Fruit fly (Drosophila melanogaster) whole organism, embryonic: Measurements from ENCODE around the gene CG7903.

Experiments
- ATbp ChIP-seq: fragments of 200-800 bp; sonication (Bioruptor generic); optimal IDR thresholded peaks from 2 replicates; lab custom pipeline; 2017; ENCODE audit warnings: missing biosample characterization, mild to moderate bottlenecking, missing genetic modification characterization, missing genetic modification reagents
- CG10321 ChIP-seq: fragments of 200-800 bp; sonication (Bioruptor generic); IDR thresholded peaks from 2 replicates; pipeline ENCODE4 v1.3.6; 2022; ENCODE audit warnings: missing biosample characterization, missing genetic modification characterization
- CG10565 ChIP-seq: fragments of 200-800 bp; sonication (Bioruptor generic); optimal IDR thresholded peaks from 3 replicates; lab custom pipeline; 2016; ENCODE audit warnings: missing biosample characterization, mild to moderate bottlenecking, missing genetic modification characterization
- CG11085 ChIP-seq: fragments of 200-800 bp; sonication (Bioruptor generic); IDR thresholded peaks from 2 replicates; pipeline ENCODE4 v1.3.6; 2022; ENCODE audit warnings: missing biosample characterization, missing genetic modification characterization
- CG12104 ChIP-seq: fragments of 200-800 bp; sonication (Bioruptor generic); optimal IDR thresholded peaks from 3 replicates; lab custom pipeline; 2016; ENCODE audit warnings: missing biosample characterization, missing genetic modification characterization
- CG13624 ChIP-seq: fragments of 200-800 bp; sonication (Bioruptor generic); optimal IDR thresholded peaks from 2 replicates; lab custom pipeline; 2016; ENCODE audit warnings: missing biosample characterization, missing genetic modification characterization
- CG15514 ChIP-seq: fragments of 200-800 bp; sonication (Bioruptor generic); optimal IDR thresholded peaks from 3 replicates; lab custom pipeline; 2017; ENCODE audit warnings: missing biosample characterization, missing genetic modification characterization, mild to moderate bottlenecking, moderate library complexity, missing genetic modification reagents
- CG15601 ChIP-seq: fragments of 200-800 bp; sonication (Bioruptor generic); optimal IDR thresholded peaks from 3 replicates; lab custom pipeline; 2019; ENCODE audit warnings: missing biosample characterization, mild to moderate bottlenecking, missing genetic modification characterization, moderate library complexity
- CG3163 ChIP-seq: fragments of 200-800 bp; sonication (Bioruptor generic); optimal IDR thresholded peaks from 3 replicates; lab custom pipeline; 2016; ENCODE audit warnings: missing biosample characterization, missing genetic modification characterization
- CG32767 ChIP-seq: fragments of 200-800 bp; sonication (Bioruptor generic); IDR thresholded peaks from 2 replicates; pipeline ENCODE4 v1.3.6; 2022; ENCODE audit warnings: missing biosample characterization, missing genetic modification characterization
- CG34376 ChIP-seq: fragments of 200-800 bp; sonication (Bioruptor generic); optimal IDR thresholded peaks from 2 replicates; lab custom pipeline; 2018; ENCODE audit warnings: missing biosample characterization, mild to moderate bottlenecking, missing genetic modification characterization
- CG6813 ChIP-seq: fragments of 200-800 bp; sonication (Bioruptor generic); optimal IDR thresholded peaks from 2 replicates; lab custom pipeline; 2017; ENCODE audit warnings: missing biosample characterization, missing genetic modification characterization, mild to moderate bottlenecking, moderate library complexity, missing genetic modification reagents
- CG8359 ChIP-seq: fragments of 200-800 bp; sonication (Bioruptor generic); optimal IDR thresholded peaks from 2 replicates; lab custom pipeline; 2017; ENCODE audit warnings: missing biosample characterization, mild to moderate bottlenecking, missing genetic modification characterization, borderline replicate concordance
- CG8388 ChIP-seq: fragments of 200-800 bp; sonication (Bioruptor generic); optimal IDR thresholded peaks from 2 replicates; lab custom pipeline; 2019; ENCODE audit warnings: missing biosample characterization, mild to moderate bottlenecking, missing genetic modification characterization, moderate library complexity
- Chrac-16 ChIP-seq: fragments of 200-800 bp; sonication (Bioruptor generic); optimal IDR thresholded peaks from 3 replicates; lab custom pipeline; 2016; ENCODE audit warnings: missing biosample characterization, missing genetic modification characterization
- Dad ChIP-seq: fragments of 200-800 bp; sonication (Bioruptor generic); optimal IDR thresholded peaks from 3 replicates; lab custom pipeline; 2016; ENCODE audit warnings: missing biosample characterization, missing genetic modification characterization
- Dek ChIP-seq: fragments of 200-800 bp; sonication (Bioruptor generic); optimal IDR thresholded peaks from 3 replicates; lab custom pipeline; 2019; ENCODE audit warnings: missing biosample characterization, mild to moderate bottlenecking, missing genetic modification characterization, moderate library complexity
- Dll ChIP-seq: fragments of 200-800 bp; sonication (Bioruptor generic); IDR thresholded peaks from 4 replicates; pipeline ENCODE4 v1.3.6; 2022; ENCODE audit warnings: missing biosample characterization, missing genetic modification characterization; ENCODE audit not compliant: partially characterized antibody
- Doc2 ChIP-seq: fragments of 200-800 bp; sonication (Bioruptor generic); IDR thresholded peaks from 2 replicates; pipeline ENCODE4 v1.3.6; 2022; ENCODE audit warnings: missing biosample characterization, missing genetic modification characterization
- Doc3 ChIP-seq: fragments of 200-800 bp; sonication (Bioruptor generic); IDR thresholded peaks from 3 replicates; pipeline ENCODE4 v1.3.6; 2022; ENCODE audit warnings: missing biosample characterization, missing genetic modification characterization; ENCODE audit not compliant: partially characterized antibody
- H15 ChIP-seq: fragments of 200-800 bp; sonication (Bioruptor generic); IDR thresholded peaks from 3 replicates; pipeline ENCODE4 v1.3.6; 2022; ENCODE audit warnings: missing biosample characterization, missing genetic modification characterization
- H2.0 ChIP-seq: fragments of 200-800 bp; sonication (Bioruptor generic); IDR thresholded peaks from 2 replicates; pipeline ENCODE4 v1.3.6; 2022; ENCODE audit warnings: missing biosample characterization, missing genetic modification characterization
- Max ChIP-seq: fragments of 200-800 bp; sonication (Bioruptor generic); optimal IDR thresholded peaks from 2 replicates; lab custom pipeline; 2016; ENCODE audit warnings: missing biosample characterization, mild to moderate bottlenecking, missing genetic modification characterization
- Myb ChIP-seq: fragments of 200-800 bp; sonication (Bioruptor generic); optimal IDR thresholded peaks from 2 replicates; lab custom pipeline; 2016; ENCODE audit warnings: missing biosample characterization, missing genetic modification characterization
- NfI ChIP-seq: fragments of 200-800 bp; sonication (Bioruptor generic); optimal IDR thresholded peaks from 3 replicates; lab custom pipeline; 2018; ENCODE audit warnings: missing biosample characterization, mild to moderate bottlenecking, missing genetic modification characterization, moderate library complexity
- Oaz ChIP-seq: fragments of 200-800 bp; sonication (Bioruptor generic); IDR thresholded peaks from 2 replicates; pipeline ENCODE4 v1.3.6; 2022; ENCODE audit warnings: missing biosample characterization, missing genetic modification characterization
- Ravus ChIP-seq: fragments of 200-800 bp; sonication (Bioruptor generic); IDR thresholded peaks from 2 replicates; pipeline ENCODE4 v1.3.6; 2022; ENCODE audit warnings: missing biosample characterization, missing genetic modification characterization
- Six4 ChIP-seq: fragments of 200-800 bp; sonication (Bioruptor generic); optimal IDR thresholded peaks from 2 replicates; lab custom pipeline; 2016; ENCODE audit warnings: missing biosample characterization, missing genetic modification characterization
- Sry-β ChIP-seq: fragments of 200-800 bp; sonication (Bioruptor generic); optimal IDR thresholded peaks from 2 replicates; lab custom pipeline; 2018; ENCODE audit warnings: missing biosample characterization, mild to moderate bottlenecking, missing genetic modification characterization, moderate library complexity
- Vsx1 ChIP-seq: fragments of 200-800 bp; sonication (Bioruptor generic); optimal IDR thresholded peaks from 2 replicates; lab custom pipeline; 2017; ENCODE audit warnings: missing biosample characterization, mild to moderate bottlenecking, missing genetic modification characterization, missing genetic modification reagents
- ash1 ChIP-seq: fragments of 200-800 bp; sonication (Bioruptor generic); optimal IDR thresholded peaks from 2 replicates; lab custom pipeline; 2018; ENCODE audit warnings: missing biosample characterization, mild to moderate bottlenecking, missing genetic modification characterization
- bcd ChIP-seq: fragments of 200-800 bp; sonication (Bioruptor generic); optimal IDR thresholded peaks from 2 replicates; lab custom pipeline; 2017; ENCODE audit warnings: missing biosample characterization, mild to moderate bottlenecking, missing genetic modification characterization
- cato ChIP-seq: fragments of 200-800 bp; sonication (Bioruptor generic); optimal IDR thresholded peaks from 2 replicates; lab custom pipeline; 2016; ENCODE audit warnings: missing biosample characterization, missing genetic modification characterization, borderline replicate concordance
- cg ChIP-seq: fragments of 200-800 bp; sonication (Bioruptor generic); optimal IDR thresholded peaks from 3 replicates; lab custom pipeline; 2019; ENCODE audit warnings: missing biosample characterization, mild to moderate bottlenecking, missing genetic modification characterization, moderate library complexity
- cwo ChIP-seq: fragments of 200-800 bp; sonication (Bioruptor generic); optimal IDR thresholded peaks from 3 replicates; lab custom pipeline; 2017; ENCODE audit warnings: missing biosample characterization, missing genetic modification characterization, mild to moderate bottlenecking, moderate library complexity, missing genetic modification reagents
- dysf ChIP-seq: fragments of 200-800 bp; sonication (Bioruptor generic); IDR thresholded peaks from 3 replicates; pipeline ENCODE4 v1.3.6; 2022; ENCODE audit warnings: missing biosample characterization, missing genetic modification characterization
- ewg ChIP-seq: fragments of 200-800 bp; sonication (Bioruptor generic); optimal IDR thresholded peaks from 3 replicates; lab custom pipeline; 2017; ENCODE audit warnings: mild to moderate bottlenecking, missing biosample characterization, missing genetic modification reagents, missing genetic modification characterization
- ham ChIP-seq: fragments of 200-800 bp; sonication (Bioruptor generic); IDR thresholded peaks from 2 replicates; pipeline ENCODE4 v1.3.6; 2022; ENCODE audit warnings: missing biosample characterization, missing genetic modification characterization
- ken ChIP-seq: fragments of 200-800 bp; sonication (Bioruptor generic); IDR thresholded peaks from 3 replicates; pipeline ENCODE4 v1.3.6; 2022; ENCODE audit warnings: missing biosample characterization, missing genetic modification characterization
- mirr ChIP-seq: fragments of 200-800 bp; sonication (Bioruptor generic); optimal IDR thresholded peaks from 3 replicates; lab custom pipeline; 2018; ENCODE audit warnings: missing biosample characterization, mild to moderate bottlenecking, missing genetic modification characterization
- oc ChIP-seq: fragments of 200-800 bp; sonication (Bioruptor generic); optimal IDR thresholded peaks from 2 replicates; lab custom pipeline; 2018; ENCODE audit warnings: missing biosample characterization, mild to moderate bottlenecking, missing genetic modification characterization, moderate library complexity
- pfk ChIP-seq: fragments of 200-800 bp; sonication (Bioruptor generic); optimal IDR thresholded peaks from 2 replicates; lab custom pipeline; 2018; ENCODE audit warnings: missing biosample characterization, mild to moderate bottlenecking, missing genetic modification characterization, moderate library complexity
- scrt ChIP-seq: fragments of 200-800 bp; sonication (Bioruptor generic); optimal IDR thresholded peaks from 2 replicates; lab custom pipeline; 2018; ENCODE audit warnings: missing biosample characterization, mild to moderate bottlenecking, missing genetic modification characterization, moderate library complexity
- sens-2 ChIP-seq: fragments of 200-800 bp; sonication (Bioruptor generic); IDR thresholded peaks from 2 replicates; pipeline ENCODE4 v1.3.6; 2022; ENCODE audit warnings: missing biosample characterization, missing genetic modification characterization
- sug ChIP-seq: fragments of 200-800 bp; optimal IDR thresholded peaks from 2 replicates; lab custom pipeline; 2019; ENCODE audit warnings: missing biosample characterization, mild to moderate bottlenecking, missing genetic modification characterization, moderate library complexity
- tap ChIP-seq: fragments of 200-800 bp; optimal IDR thresholded peaks from 3 replicates; lab custom pipeline; 2019; ENCODE audit warnings: missing biosample characterization, mild to moderate bottlenecking, missing genetic modification characterization, moderate library complexity
- tna ChIP-seq: fragments of 200-800 bp; sonication (Bioruptor generic); IDR thresholded peaks from 2 replicates; pipeline ENCODE4 v1.3.6; 2022; ENCODE audit warnings: missing biosample characterization, missing genetic modification characterization; ENCODE audit not compliant: partially characterized antibody
- trh ChIP-seq: fragments of 200-800 bp; sonication (Bioruptor generic); optimal IDR thresholded peaks from 2 replicates; lab custom pipeline; 2016; ENCODE audit warnings: missing biosample characterization, missing genetic modification characterization

The CG7903 gene

DNA sequence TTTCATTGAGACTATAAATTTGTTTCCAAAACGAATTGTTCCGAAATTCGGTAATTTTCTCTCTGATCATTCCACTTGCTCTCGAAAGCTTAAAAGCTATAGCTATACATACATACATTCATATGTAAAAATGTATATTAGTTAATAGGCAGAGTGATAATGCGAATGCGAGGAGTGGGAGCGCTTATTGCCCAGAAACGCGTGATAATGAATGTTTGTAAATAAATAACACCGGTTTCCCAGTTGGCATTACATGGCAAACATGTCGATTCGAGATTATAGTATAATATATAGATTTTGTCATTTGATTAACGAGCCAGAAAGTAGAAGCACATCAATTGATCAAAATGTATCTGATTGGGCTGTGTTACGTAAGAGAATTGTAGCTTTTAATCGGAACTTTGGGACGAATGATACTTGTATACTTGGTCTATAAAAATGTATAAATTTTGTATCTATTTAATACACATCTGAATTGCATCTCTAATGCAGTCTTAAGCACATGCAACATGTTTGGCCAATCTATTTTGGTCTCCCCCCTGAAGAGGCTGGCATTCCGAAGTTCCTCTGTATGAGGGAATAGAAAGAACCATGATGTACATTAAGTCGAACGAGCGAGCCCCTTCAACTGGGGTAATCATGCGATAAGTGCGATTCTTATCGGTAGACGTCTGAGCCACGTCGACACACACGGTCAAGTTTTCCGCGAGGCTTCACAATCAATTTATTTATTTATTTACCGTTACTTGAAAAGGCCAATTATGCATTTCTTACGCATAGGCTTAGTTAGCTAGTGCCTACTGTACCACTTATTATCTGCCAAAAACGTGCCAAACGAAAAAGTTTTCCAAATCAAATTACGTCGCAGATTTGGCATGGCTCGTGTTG is 17.8 kb upstream of the CG7903 start (continued):
- TF ChIP-seq CG11085 (GFP tag; lab: Robert Waterston, UW): 0 out of 2 replicates have a peak, but pooled peaks have one; percentile 39
- no peak for TF ChIP-seq trh
- peak; percentile 64 for TF ChIP-seq mirr (GFP tag; lab: Kevin White, UChicago)
- TF ChIP-seq Doc2 (GFP tag; lab: Robert Waterston, UW): no peak
- TF ChIP-seq CG6813 (GFP tag; lab: Kevin White, UChicago): no peak
- no peak for TF ChIP-seq tna (GFP tag; lab: Robert Waterston, UW)
- TF ChIP-seq CG10321 (GFP tag; lab: Robert Waterston, UW): no peak
- peak; percentile 25 for TF ChIP-seq sug (tag; lab: Kevin White, UChicago)
- no peak for TF ChIP-seq ham
- TF ChIP-seq ATbp (GFP tag; lab: Kevin White, UChicago): no peak
- no peak for TF ChIP-seq ewg (GFP tag; lab: Kevin White, UChicago)
- TF ChIP-seq H15: no peak
- TF ChIP-seq Myb: peak; percentile 2
- TF ChIP-seq Doc3: no peak
- no peak for TF ChIP-seq Sry-β (GFP tag; lab: Kevin White, UChicago)
- TF ChIP-seq CG15601 (tag; lab: Kevin White, UChicago): no peak
- TF ChIP-seq cwo (GFP tag; lab: Kevin White, UChicago): peak; percentile 95
- TF ChIP-seq scrt (GFP tag; lab: Kevin White, UChicago): no peak
- peak; percentile 54; the same call in 2 of the 3 replicates for TF ChIP-seq dysf (GFP tag; lab: Robert Waterston, UW)
- no peak for TF ChIP-seq sens-2 (GFP tag; lab: Robert Waterston, UW)
- TF ChIP-seq pfk (GFP tag; lab: Kevin White, UChicago): no peak
- peak; percentile 27 for TF ChIP-seq CG34376
- no peak for TF ChIP-seq ash1 (GFP tag; lab: Kevin White, UChicago)
- no peak for TF ChIP-seq Dad (GFP tag; lab: Kevin White, UChicago)
- peak; percentile 20 for TF ChIP-seq Dek (tag; lab: Kevin White, UChicago)
- no peak for TF ChIP-seq CG10565 (GFP tag; lab: Kevin White, UChicago)
- TF ChIP-seq tap: no peak
- TF ChIP-seq cato (GFP tag; lab: Kevin White, UChicago): no peak
- TF ChIP-seq bcd (GFP tag; lab: Kevin White, UChicago): peak; percentile 23
- TF ChIP-seq cg (GFP tag; lab: Kevin White, UChicago): no peak
- TF ChIP-seq Chrac-16: no peak
- TF ChIP-seq Vsx1 (GFP tag; lab: Kevin White, UChicago): peak; percentile 20
- TF ChIP-seq CG13624 (GFP tag; lab: Kevin White, UChicago): peak; percentile 78
- TF ChIP-seq oc: no peak
- no peak for TF ChIP-seq NfI
- TF ChIP-seq ken (GFP tag; lab: Robert Waterston, UW): no peak
- peak; percentile 38 for TF ChIP-seq CG15514
- no peak for TF ChIP-seq CG12104 (GFP tag; lab: Kevin White, UChicago)
- TF ChIP-seq Oaz: no peak
- TF ChIP-seq H2.0 (GFP tag; lab: Robert Waterston, UW): 0 out of 2 replicates have a peak, but pooled peaks have one; percentile 19
- no peak for TF ChIP-seq Ravus (GFP tag; lab: Robert Waterston, UW)
- TF ChIP-seq Dll (GFP tag; lab: Robert Waterston, UW): no peak
- no peak for TF ChIP-seq Six4 (GFP tag; lab: Kevin White, UChicago)
- no peak for TF ChIP-seq CG3163 (GFP tag; lab: Kevin White, UChicago)
- no peak for TF ChIP-seq CG8359 (GFP tag; lab: Kevin White, UChicago)
- TF ChIP-seq Max (GFP tag; lab: Kevin White, UChicago): no peak
- no peak for TF ChIP-seq CG8388 (GFP tag; lab: Kevin White, UChicago)
- no peak for TF ChIP-seq CG32767 (GFP tag; lab: Robert Waterston, UW)
